Worm (Caenorhabditis elegans) whole organism, L4/young adult: Measurements from ENCODE around the gene pie-1.

ENCODE experiments used
- W03F9.2 ChIP-seq: fragments of 150-350 bp; optimal IDR thresholded peaks from 2 replicates; lab custom pipeline; 2014; ENCODE audit warnings: missing biosample characterization, missing genetic modification characterization
- dao-5 ChIP-seq: sonication (generic microtip); optimal IDR thresholded peaks from 2 replicates; lab custom pipeline; 2016; ENCODE audit warnings: missing genotype, missing genetic modification characterization, moderate library complexity, missing compliant biosample characterization
- him-1 ChIP-seq: sonication (generic microtip); optimal IDR thresholded peaks from 2 replicates; lab custom pipeline; 2016; ENCODE audit warnings: missing genotype, missing genetic modification reagents, missing genetic modification characterization, missing compliant biosample characterization

Gene pie-1

ce11 chrIII:12453785-12454184 is 27.1 kb downstream of the pie-1 start:
- TF ChIP-seq him-1 (tag; lab: Kevin White, UChicago) (no peak), W03F9.2 (tag; lab: Kevin White, UChicago) (no peak), dao-5 (tag; lab: Kevin White, UChicago) (no peak)

ce11 chrIII:12455651-12456420 is 29.1 kb downstream of the pie-1 start:
- no peak for TF ChIP-seq W03F9.2 (tag; lab: Kevin White, UChicago)
- TF ChIP-seq dao-5 (tag; lab: Kevin White, UChicago) = no peak
- TF ChIP-seq him-1 (tag; lab: Kevin White, UChicago) = no peak

- TF ChIP-seq dao-5 (tag; lab: Kevin White, UChicago) (no peak), W03F9.2 (tag; lab: Kevin White, UChicago) (peak; percentile 44)
Measured at ce11 chrIII:12456801-12457647, 30.3 kb downstream of the pie-1 start, which contains the start of the genes scav-3 and Y49E10.21. Gene scav-3 (minus strand): TSS chrIII:12456850. Gene Y49E10.21 (plus strand): TSS chrIII:12457597.

- no peak for TF ChIP-seq dao-5 (tag; lab: Kevin White, UChicago)
- no peak for TF ChIP-seq W03F9.2 (tag; lab: Kevin White, UChicago)
- TF ChIP-seq him-1 (tag; lab: Kevin White, UChicago) = no peak
Measured at ce11 chrIII:12458970-12459369, 32.3 kb downstream of the pie-1 start.

- no peak for TF ChIP-seq dao-5 (tag; lab: Kevin White, UChicago)
- no peak for TF ChIP-seq him-1 (tag; lab: Kevin White, UChicago)
- no peak for TF ChIP-seq W03F9.2 (tag; lab: Kevin White, UChicago)
Measured at ce11 chrIII:12466310-12466709, 39.6 kb downstream of the pie-1 start, which contains the start of gene pstk-1. Gene pstk-1 (plus strand): TSS chrIII:12466610.

ce11 chrIII:12468869-12469268 is 42.2 kb downstream of the pie-1 start, which contains the start of gene Y49E10.29:
Gene Y49E10.29 (plus strand): TSS chrIII:12469169.
- TF ChIP-seq him-1 (tag; lab: Kevin White, UChicago) (no peak), W03F9.2 (tag; lab: Kevin White, UChicago) (no peak), dao-5 (tag; lab: Kevin White, UChicago) (no peak)

- TF ChIP-seq W03F9.2 (tag; lab: Kevin White, UChicago) = no peak
- TF ChIP-seq him-1 (tag; lab: Kevin White, UChicago) = no peak
Measured at ce11 chrIII:12469800-12470199, 43.1 kb downstream of the pie-1 start.

ce11 chrIII:12470589-12470988 is 43.9 kb downstream of the pie-1 start:
- TF ChIP-seq dao-5 (tag; lab: Kevin White, UChicago) (no peak), W03F9.2 (tag; lab: Kevin White, UChicago) (no peak), him-1 (tag; lab: Kevin White, UChicago) (no peak)

ce11 chrIII:12472497-12472896 is 45.8 kb downstream of the pie-1 start, which contains the start of gene cccp-1:
Gene cccp-1 (plus strand): TSS chrIII:12472873.
- TF ChIP-seq dao-5 (tag; lab: Kevin White, UChicago) = no peak
- no peak for TF ChIP-seq W03F9.2 (tag; lab: Kevin White, UChicago)
- peak; percentile 49 for TF ChIP-seq him-1 (tag; lab: Kevin White, UChicago)
